Fruit fly (Drosophila melanogaster) whole organism, embryonic: ENCODE measurements around the gene Sec24CD.

Experiments
- CG1233 ChIP-seq: fragments of 200-800 bp; sonication (Bioruptor generic); optimal IDR thresholded peaks from 4 replicates; lab custom pipeline; 2018; ENCODE audit warnings: missing biosample characterization, mild to moderate bottlenecking, missing genetic modification characterization
- CG6689 ChIP-seq: fragments of 200-800 bp; sonication (Bioruptor generic); IDR thresholded peaks from 2 replicates; pipeline ENCODE4 v1.3.6; 2022; ENCODE audit warnings: missing biosample characterization, missing genetic modification characterization
- Chrac-16 ChIP-seq: fragments of 200-800 bp; sonication (Bioruptor generic); optimal IDR thresholded peaks from 3 replicates; lab custom pipeline; 2016; ENCODE audit warnings: missing biosample characterization, missing genetic modification characterization
- D19B ChIP-seq: fragments of 200-800 bp; sonication (Bioruptor generic); optimal IDR thresholded peaks from 2 replicates; lab custom pipeline; 2017; ENCODE audit warnings: missing biosample characterization, mild to moderate bottlenecking, missing genetic modification characterization
- E2f2 ChIP-seq: fragments of 200-800 bp; sonication (Bioruptor generic); IDR thresholded peaks from 2 replicates; pipeline ENCODE4 v1.3.6; 2022; ENCODE audit warnings: missing biosample characterization, missing genetic modification characterization
- H15 ChIP-seq: fragments of 200-800 bp; sonication (Bioruptor generic); IDR thresholded peaks from 3 replicates; pipeline ENCODE4 v1.3.6; 2022; ENCODE audit warnings: missing biosample characterization, missing genetic modification characterization
- pho ChIP-seq: fragments of 200-800 bp; sonication (Bioruptor generic); optimal IDR thresholded peaks from 2 replicates; lab custom pipeline; 2016; ENCODE audit warnings: missing biosample characterization, missing genetic modification characterization
- stwl ChIP-seq: fragments of 200-800 bp; sonication (Bioruptor generic); optimal IDR thresholded peaks from 3 replicates; lab custom pipeline; 2018; ENCODE audit warnings: missing biosample characterization, mild to moderate bottlenecking, missing genetic modification characterization, moderate library complexity
- trem ChIP-seq: fragments of 200-800 bp; optimal IDR thresholded peaks from 3 replicates; lab custom pipeline; 2019; ENCODE audit warnings: missing biosample characterization, mild to moderate bottlenecking, missing genetic modification characterization, moderate library complexity
- wor ChIP-seq: fragments of 200-800 bp; sonication (Bioruptor generic); IDR thresholded peaks from 2 replicates; pipeline ENCODE4 v1.3.6; 2022; ENCODE audit warnings: missing biosample characterization, missing genetic modification characterization

dm6 chr2L:2196590-2197474 lies 39.8 kb downstream of the Sec24CD start:
- TF ChIP-seq Chrac-16 (peak; percentile 37), E2f2 (GFP tag; lab: Robert Waterston, UW) (no peak), D19B (GFP tag; lab: Kevin White, UChicago) (peak; percentile 55), stwl (tag; lab: Kevin White, UChicago) (peak; percentile 18), wor (GFP tag; lab: Robert Waterston, UW) (no peak), H15 (no peak), trem (tag; lab: Kevin White, UChicago) (peak; percentile 17), CG1233 (GFP tag; lab: Kevin White, UChicago) (peak; percentile 29), CG6689 (no peak), pho (GFP tag; lab: Kevin White, UChicago) (peak; percentile 53)
